Worm (Caenorhabditis elegans) whole organism, L3 larva: ENCODE measurements around the gene ify-1.

Experiments
- aly-2 ChIP-seq: fragments of 150-350 bp; optimal IDR thresholded peaks from 2 replicates; lab custom pipeline; 2014; ENCODE audit warnings: missing biosample characterization, missing genetic modification characterization
- ama-1 ChIP-seq: fragments of 150-350 bp; optimal IDR thresholded peaks from 2 replicates; lab custom pipeline; 2018
- elt-3 ChIP-seq, 3 experiments: fragments of 150-350 bp in 1 of 3; sonication (generic microtip) in 2 of 3; optimal IDR thresholded peaks; 2 replicates in 2 of 3; 4 replicates in 1 of 3; lab custom pipeline; 2014 to 2017; ENCODE audit warnings: missing biosample characterization in 3 of 3, missing genetic modification characterization in 3 of 3
- fos-1 ChIP-seq: fragments of 150-350 bp; optimal IDR thresholded peaks from 2 replicates; lab custom pipeline; 2014; ENCODE audit warnings: missing biosample characterization, missing genetic modification characterization
- lin-15B ChIP-seq: fragments of 150-350 bp; optimal IDR thresholded peaks from 2 replicates; lab custom pipeline; 2014; ENCODE audit warnings: missing biosample characterization, missing genetic modification characterization
- nhr-12 ChIP-seq: fragments of 150-350 bp; optimal IDR thresholded peaks from 2 replicates; lab custom pipeline; 2014; ENCODE audit warnings: missing biosample characterization, missing genetic modification characterization
- nhr-25 ChIP-seq: sonication (generic microtip); optimal IDR thresholded peaks from 2 replicates; lab custom pipeline; 2017; ENCODE audit warnings: missing biosample characterization, missing genetic modification characterization
- pqm-1 ChIP-seq: fragments of 150-350 bp; optimal IDR thresholded peaks from 2 replicates; lab custom pipeline; 2017; ENCODE audit warnings: missing biosample characterization, missing genetic modification characterization, inconsistent platforms
- sea-2 ChIP-seq: fragments of 150-350 bp; sonication (generic microtip); optimal IDR thresholded peaks from 4 replicates; lab custom pipeline; 2014; ENCODE audit warnings: missing biosample characterization, missing genetic modification reagents, missing genetic modification characterization
- unc-62 ChIP-seq: fragments of 150-350 bp; sonication (generic microtip); optimal IDR thresholded peaks from 4 replicates; lab custom pipeline; 2014; ENCODE audit warnings: missing biosample characterization, missing genetic modification reagents, missing genetic modification characterization
- zag-1 ChIP-seq: fragments of 150-350 bp; optimal IDR thresholded peaks from 2 replicates; lab custom pipeline; 2014; ENCODE audit warnings: missing biosample characterization, missing genetic modification characterization

DNA sequence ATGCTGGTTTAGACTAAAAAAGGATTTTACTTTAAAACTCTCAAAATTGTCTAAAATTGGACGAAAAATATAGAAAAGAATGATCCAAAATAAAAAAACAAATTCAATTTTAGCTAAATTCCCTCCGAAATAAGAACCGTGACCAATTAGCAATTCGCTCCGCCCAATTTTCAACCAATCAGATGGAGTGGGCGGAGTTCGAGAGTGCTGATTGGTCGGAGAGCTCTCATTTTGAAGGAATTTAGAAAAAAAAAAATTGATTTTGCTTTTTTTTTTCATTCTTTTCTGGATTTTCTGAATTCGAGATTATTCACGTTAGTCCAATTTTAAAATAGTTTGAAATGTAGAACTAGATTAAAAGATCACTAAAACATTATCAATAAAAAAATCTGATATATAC lies 44.1 kb upstream of the ify-1 start:
- TF ChIP-seq unc-62 (GFP tag; lab: Kevin White, UChicago): no peak
- no peak for TF ChIP-seq sea-2 (GFP tag; lab: Kevin White, UChicago)
- TF ChIP-seq nhr-12 (tag; lab: Kevin White, UChicago): no peak
- TF ChIP-seq lin-15B (tag; lab: Kevin White, UChicago): no peak
- TF ChIP-seq elt-3 (tag; optimal IDR thresholded peaks at IDR 0.05; lab: Kevin White, UChicago): no peak
- TF ChIP-seq aly-2: no peak
- TF ChIP-seq pqm-1 (tag; lab: Kevin White, UChicago): no peak
- no peak for TF ChIP-seq ama-1 (lab: Kevin White, UChicago)
- no peak for TF ChIP-seq nhr-25 (tag; lab: Kevin White, UChicago)
- TF ChIP-seq zag-1: no peak
- TF ChIP-seq fos-1 (tag; lab: Kevin White, UChicago): no peak
